Worm (Caenorhabditis elegans): ENCODE measurements around the gene F36H12.10.
"Not testable (repeated sequence)": the region's sequence is repeated elsewhere in the genome, so short reads cannot be mapped to it uniquely, and the experiment has no call there.

Gene F36H12.10

ce11 chrIV:5230530-5230929, 24.0 kb downstream of the F36H12.10 start, which contains the start of gene thn-5:
TSS of gene thn-5 (plus strand) at chrIV:5230830.
- no peak for TF ChIP-seq nhr-77 (tag; optimal IDR thresholded peaks at IDR 0.05)
- TF ChIP-seq eor-1 (tag; optimal IDR thresholded peaks at IDR 0.05) = no peak
- TF ChIP-seq mdl-1 (tag; optimal IDR thresholded peaks at IDR 0.05) = no peak
- no peak for TF ChIP-seq fos-1 (tag; optimal IDR thresholded peaks at IDR 0.05)
- no peak for TF ChIP-seq skn-1 (tag; optimal IDR thresholded peaks at IDR 0.05)

- no peak for TF ChIP-seq pha-4 (tag; optimal IDR thresholded peaks at IDR 0.05)
- TF ChIP-seq nhr-43 (tag; optimal IDR thresholded peaks at IDR 0.05; ENCODE audit: poor library complexity, severe bottlenecking) = no peak
- TF ChIP-seq nhr-237 (tag; optimal IDR thresholded peaks at IDR 0.05) = no peak
- no peak for TF ChIP-seq nhr-77 (tag; optimal IDR thresholded peaks at IDR 0.05)
- no peak for TF ChIP-seq unc-62 (GFP tag; optimal IDR thresholded peaks at IDR 0.05)
- no peak for TF ChIP-seq eor-1 (tag; optimal IDR thresholded peaks at IDR 0.05)
- TF ChIP-seq egl-27 (tag; optimal IDR thresholded peaks at IDR 0.05) = no peak
- no peak for TF ChIP-seq fkh-10 (GFP tag; optimal IDR thresholded peaks at IDR 0.05)
- no peak for TF ChIP-seq nhr-12 (tag; optimal IDR thresholded peaks at IDR 0.05)
Measured at ce11 chrIV:5228619-5229018, 26.0 kb downstream of the F36H12.10 start, which contains the start of gene thn-6. TSS of gene thn-6 (plus strand) at chrIV:5228919.

- not testable (repeated sequence) for TF ChIP-seq sea-2 (GFP tag; optimal IDR thresholded peaks at IDR 0.05); egl-5 (tag; optimal IDR thresholded peaks at IDR 0.05); pqm-1 (tag; optimal IDR thresholded peaks at IDR 0.05)
Measured at ce11 chrIV:5226552-5226951, 28.0 kb downstream of the F36H12.10 start, which contains the start of gene nsph-4.1. TSS of gene nsph-4.1 (plus strand) at chrIV:5226852.

- not testable (repeated sequence) for TF ChIP-seq nfya-1 (tag; optimal IDR thresholded peaks at IDR 0.05; ENCODE audit: insufficient read depth); unc-39 (tag; optimal IDR thresholded peaks at IDR 0.05); nhr-28 (tag; optimal IDR thresholded peaks at IDR 0.05)
Measured at ce11 chrIV:5225277-5225822, 29.2 kb downstream of the F36H12.10 start, which contains the start of gene cylc-1. TSS of gene cylc-1 (minus strand) at chrIV:5225772.

- TF ChIP-seq mml-1 (tag; optimal IDR thresholded peaks at IDR 0.05) (no peak), eor-1 (tag; optimal IDR thresholded peaks at IDR 0.05) (no peak), R02D3.7 (tag; optimal IDR thresholded peaks at IDR 0.05) (no peak), lin-39 (tag; optimal IDR thresholded peaks at IDR 0.05) (no peak), nfya-1 (tag; optimal IDR thresholded peaks at IDR 0.05; ENCODE audit: insufficient read depth) (no peak), fkh-2 (tag; optimal IDR thresholded peaks at IDR 0.05) (no peak), ceh-16 (tag; optimal IDR thresholded peaks at IDR 0.05) (no peak), unc-62 (GFP tag; optimal IDR thresholded peaks at IDR 0.05) (no peak), nhr-77 (tag; optimal IDR thresholded peaks at IDR 0.05) (no peak), sea-2 (GFP tag; optimal IDR thresholded peaks at IDR 0.05) (no peak), ztf-11 (tag; optimal IDR thresholded peaks at IDR 0.05) (no peak), hmg-11 (tag; optimal IDR thresholded peaks at IDR 0.05) (no peak), elt-3 (tag; optimal IDR thresholded peaks at IDR 0.05) (no peak), mdl-1 (tag; optimal IDR thresholded peaks at IDR 0.05) (no peak), nhr-12 (tag; optimal IDR thresholded peaks at IDR 0.05) (no peak), fkh-10 (GFP tag; optimal IDR thresholded peaks at IDR 0.05) (no peak), snpc-4 (tag; optimal IDR thresholded peaks at IDR 0.05) (no peak), ceh-9 (tag; optimal IDR thresholded peaks at IDR 0.05) (no peak)
Measured at ce11 chrIV:5224238-5224637, 30.3 kb downstream of the F36H12.10 start, which contains the start of gene Y59E9AL.8. TSS of gene Y59E9AL.8 (minus strand) at chrIV:5224338.

ce11 chrIV:5221721-5222120, 32.9 kb downstream of the F36H12.10 start:
- no peak for TF ChIP-seq ceh-28 (tag; optimal IDR thresholded peaks at IDR 0.05)
- TF ChIP-seq lin-39 (tag; optimal IDR thresholded peaks at IDR 0.05) = no peak

ce11 chrIV:5218496-5218895, 36.1 kb downstream of the F36H12.10 start, which contains the start of gene nsph-4.2:
TSS of gene nsph-4.2 (plus strand) at chrIV:5218796.
- not testable (repeated sequence) for TF ChIP-seq unc-62 (GFP tag; optimal IDR thresholded peaks at IDR 0.05); ceh-9 (tag; optimal IDR thresholded peaks at IDR 0.05); ceh-82 (tag; optimal IDR thresholded peaks at IDR 0.05)
